Worm (Caenorhabditis elegans) whole organism, L2 larva: ENCODE measurements around the gene syx-6.

ENCODE experiments used
- C34F6.9 ChIP-seq: fragments of 150-350 bp; optimal IDR thresholded peaks from 2 replicates; lab custom pipeline; 2014; ENCODE audit warnings: missing biosample characterization, missing genetic modification characterization
- F13H6.1 ChIP-seq: sonication (generic microtip); optimal IDR thresholded peaks from 2 replicates; lab custom pipeline; 2016; ENCODE audit warnings: missing genetic modification characterization, missing compliant biosample characterization
- R02D3.7 ChIP-seq: fragments of 150-350 bp; optimal IDR thresholded peaks from 2 replicates; lab custom pipeline; 2014; ENCODE audit warnings: missing biosample characterization, missing genetic modification characterization
- ZK546.5 ChIP-seq: sonication (generic microtip); optimal IDR thresholded peaks from 2 replicates; lab custom pipeline; 2017; ENCODE audit warnings: missing biosample characterization, missing genetic modification characterization
- ama-1 ChIP-seq: fragments of 150-350 bp; optimal IDR thresholded peaks from 2 replicates; lab custom pipeline; 2018; ENCODE audit warnings: inconsistent platforms
- blmp-1 ChIP-seq: sonication (generic microtip); optimal IDR thresholded peaks from 2 replicates; lab custom pipeline; 2017; ENCODE audit warnings: missing genetic modification characterization, mild to moderate bottlenecking, missing compliant biosample characterization, antibody characterized with exemption, moderate library complexity; ENCODE audit not compliant: insufficient read depth
- ceh-16 ChIP-seq: fragments of 150-350 bp; optimal IDR thresholded peaks from 2 replicates; lab custom pipeline; 2014; ENCODE audit warnings: missing biosample characterization, missing genetic modification characterization
- crh-2 ChIP-seq: sonication (generic microtip); optimal IDR thresholded peaks from 2 replicates; lab custom pipeline; 2017; ENCODE audit warnings: missing biosample characterization, missing genetic modification characterization
- dmd-4 ChIP-seq: sonication (generic microtip); optimal IDR thresholded peaks from 2 replicates; lab custom pipeline; 2017; ENCODE audit warnings: missing biosample characterization, missing genetic modification characterization
- elt-1 ChIP-seq: fragments of 150-350 bp; optimal IDR thresholded peaks from 2 replicates; lab custom pipeline; 2014; ENCODE audit warnings: missing biosample characterization, missing genetic modification characterization
- elt-3 ChIP-seq: sonication (generic microtip); optimal IDR thresholded peaks from 2 replicates; lab custom pipeline; 2017; ENCODE audit warnings: missing biosample characterization, missing genetic modification characterization
- fos-1 ChIP-seq: fragments of 150-350 bp; optimal IDR thresholded peaks from 2 replicates; lab custom pipeline; 2014; ENCODE audit warnings: missing biosample characterization, missing genetic modification characterization
- lin-13 ChIP-seq: fragments of 150-350 bp; optimal IDR thresholded peaks from 2 replicates; lab custom pipeline; 2014; ENCODE audit warnings: missing biosample characterization, missing genetic modification reagents, missing genetic modification characterization
- mab-5 ChIP-seq: fragments of 150-350 bp; optimal IDR thresholded peaks from 2 replicates; lab custom pipeline; 2014; ENCODE audit warnings: missing biosample characterization, missing genetic modification characterization
- mbf-1 ChIP-seq: sonication (generic microtip); optimal IDR thresholded peaks from 2 replicates; lab custom pipeline; 2017; ENCODE audit warnings: missing biosample characterization, missing genetic modification characterization
- mdl-1 ChIP-seq, 2 experiments: fragments of 150-350 bp in 1 of 2; sonication (generic microtip) in 1 of 2; optimal IDR thresholded peaks; 2 replicates each; lab custom pipeline; 2017; ENCODE audit warnings: missing biosample characterization in 2 of 2, missing genetic modification characterization in 2 of 2
- nhr-10 ChIP-seq: sonication (generic microtip); optimal IDR thresholded peaks from 2 replicates; lab custom pipeline; 2017; ENCODE audit warnings: missing biosample characterization, missing genetic modification characterization
- nhr-11 ChIP-seq: fragments of 150-350 bp; optimal IDR thresholded peaks from 2 replicates; lab custom pipeline; 2014; ENCODE audit warnings: missing biosample characterization, missing genetic modification characterization
- nhr-12 ChIP-seq: fragments of 150-350 bp; optimal IDR thresholded peaks from 2 replicates; lab custom pipeline; 2014; ENCODE audit warnings: missing biosample characterization, missing genetic modification characterization
- nhr-23 ChIP-seq: fragments of 150-350 bp; optimal IDR thresholded peaks from 2 replicates; lab custom pipeline; 2014; ENCODE audit warnings: missing biosample characterization, missing genetic modification reagents, missing genetic modification characterization
- nhr-237 ChIP-seq: fragments of 150-350 bp; optimal IDR thresholded peaks from 2 replicates; lab custom pipeline; 2014; ENCODE audit warnings: missing biosample characterization, missing genetic modification characterization
- nhr-25 ChIP-seq: fragments of 150-350 bp; sonication (generic microtip); optimal IDR thresholded peaks from 3 replicates; lab custom pipeline; 2014; ENCODE audit warnings: missing biosample characterization, missing genetic modification characterization
- nhr-77 ChIP-seq: fragments of 150-350 bp; optimal IDR thresholded peaks from 2 replicates; lab custom pipeline; 2014; ENCODE audit warnings: missing biosample characterization, missing genetic modification characterization
- sem-4 ChIP-seq: fragments of 150-350 bp; optimal IDR thresholded peaks from 2 replicates; lab custom pipeline; 2014; ENCODE audit warnings: missing biosample characterization, missing genetic modification reagents, missing genetic modification characterization
- skn-1 ChIP-seq: sonication (generic microtip); optimal IDR thresholded peaks from 2 replicates; lab custom pipeline; 2017; ENCODE audit warnings: missing biosample characterization, missing genetic modification characterization
- sma-3 ChIP-seq: sonication (generic microtip); optimal IDR thresholded peaks from 2 replicates; lab custom pipeline; 2016; ENCODE audit warnings: missing genetic modification reagents, missing genetic modification characterization, missing compliant biosample characterization
- unc-55 ChIP-seq: fragments of 150-350 bp; sonication (generic microtip); optimal IDR thresholded peaks from 3 replicates; lab custom pipeline; 2014; ENCODE audit warnings: missing biosample characterization, missing genetic modification reagents, missing genetic modification characterization
- zag-1 ChIP-seq: fragments of 150-350 bp; optimal IDR thresholded peaks from 2 replicates; lab custom pipeline; 2014; ENCODE audit warnings: missing biosample characterization, missing genetic modification characterization
- ztf-1 ChIP-seq: fragments of 200-800 bp; sonication (Bioruptor generic); conservative IDR thresholded peaks from 2 replicates; pipeline ENCODE4 v1.3.6; 2022; ENCODE audit warnings: missing genetic modification characterization, missing compliant biosample characterization
- ztf-11 ChIP-seq: sonication (generic microtip); optimal IDR thresholded peaks from 2 replicates; lab custom pipeline; 2017; ENCODE audit warnings: missing biosample characterization, missing genetic modification characterization

syx-6 gene

DNA sequence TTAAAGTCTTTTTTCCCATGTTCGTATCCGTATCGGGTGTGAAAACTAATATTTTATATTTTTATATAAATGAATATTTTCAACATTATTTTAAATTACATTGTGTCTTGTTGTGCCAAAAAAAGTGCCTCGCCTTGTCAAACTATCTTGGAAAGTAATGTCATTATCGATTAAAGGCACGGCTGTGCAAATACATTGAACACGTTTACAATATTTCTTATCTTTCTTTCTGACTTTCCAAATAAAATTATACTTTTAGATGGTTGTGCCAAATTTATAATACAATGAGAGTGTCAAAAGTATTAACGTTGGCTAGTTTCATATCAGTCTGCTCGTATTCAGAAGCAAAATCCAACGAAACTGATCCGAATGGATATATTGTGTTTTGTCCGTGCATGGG lies 1.2 kb downstream of the syx-6 start, which contains the start of gene pfut-1:
Gene pfut-1, plus strand, starts transcription at position 258 of the 400 bp plus-strand sequence.
- TF ChIP-seq fos-1 (tag; lab: Kevin White, UChicago) (peak; percentile 17), ceh-16 (tag; lab: Kevin White, UChicago) (no peak), nhr-237 (no peak)
- TF ChIP-seq, all 48 proteins: peak for 1

DNA sequence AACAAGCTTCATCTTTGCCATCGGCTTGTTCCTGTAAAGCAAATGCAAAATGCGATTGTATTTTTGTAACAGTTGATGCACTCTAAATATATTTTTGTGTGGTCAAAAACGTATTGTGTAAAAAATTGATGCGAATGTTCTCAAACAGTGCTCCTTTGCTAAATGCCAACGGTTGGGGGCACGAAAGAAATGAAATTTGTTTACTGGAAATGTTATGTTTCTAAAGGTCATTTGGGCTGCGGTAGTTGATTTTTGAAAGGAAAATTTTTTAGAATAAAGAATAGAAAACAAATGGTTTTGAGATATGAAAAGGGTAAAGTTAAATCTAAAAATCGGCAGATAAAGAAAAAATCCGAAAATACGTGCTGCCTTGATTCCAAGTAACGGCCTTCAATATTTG lies 6.1 kb downstream of the syx-6 start, which contains the start of gene C15C7.6:
Gene C15C7.6, minus strand, starts transcription at position 101 of the 400 bp plus-strand sequence.
- no peak for TF ChIP-seq ztf-1 (GFP tag; lab: Robert Waterston, UW)
- TF ChIP-seq nhr-77 (tag; lab: Kevin White, UChicago) = no peak
- TF ChIP-seq skn-1 = no peak
- no peak for TF ChIP-seq fos-1 (tag; lab: Kevin White, UChicago)
- TF ChIP-seq C34F6.9 = no peak
- no peak for TF ChIP-seq mbf-1 (tag; lab: Kevin White, UChicago)
- no peak for TF ChIP-seq R02D3.7 (tag; lab: Kevin White, UChicago)
- no peak for TF ChIP-seq dmd-4
- TF ChIP-seq elt-3 (tag; lab: Kevin White, UChicago) = no peak
- TF ChIP-seq nhr-23 (tag; lab: Kevin White, UChicago) = no peak
- TF ChIP-seq blmp-1 (tag; lab: Kevin White, UChicago) = no peak
- TF ChIP-seq unc-55 (GFP tag; lab: Kevin White, UChicago) = no peak
- TF ChIP-seq F13H6.1 (tag; lab: Kevin White, UChicago) = no peak

DNA sequence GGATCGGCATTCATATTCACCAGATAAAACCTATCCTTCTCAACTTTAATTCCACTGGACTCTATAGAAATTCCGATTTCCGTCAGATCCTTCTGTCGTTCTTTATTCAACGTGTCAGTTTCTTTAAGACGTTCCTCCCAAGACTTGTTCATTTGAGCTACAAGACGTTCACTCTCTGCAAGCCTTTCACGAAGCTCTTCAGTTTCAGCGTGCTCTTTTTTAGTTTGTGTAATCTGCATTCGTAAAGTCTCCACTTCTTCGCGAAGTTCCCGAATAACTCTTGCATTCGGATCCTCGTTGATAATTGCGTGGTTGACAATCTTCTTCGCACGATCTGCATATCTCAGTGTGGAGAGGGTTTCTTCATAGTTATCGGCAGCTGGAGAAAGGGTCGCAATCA lies 12.4 kb downstream of the syx-6 start:
- TF ChIP-seq F13H6.1 (tag; lab: Kevin White, UChicago) (no peak), mdl-1 (tag; optimal IDR thresholded peaks at IDR 0.05; lab: Kevin White, UChicago) (no peak), ZK546.5 (tag; lab: Kevin White, UChicago) (no peak), fos-1 (tag; lab: Kevin White, UChicago) (no peak), nhr-10 (tag; lab: Kevin White, UChicago) (no peak), nhr-237 (no peak), sem-4 (tag; lab: Kevin White, UChicago) (no peak), crh-2 (tag; lab: Kevin White, UChicago) (no peak), ceh-16 (tag; lab: Kevin White, UChicago) (no peak)

- no peak for TF ChIP-seq lin-13 (GFP tag; lab: Kevin White, UChicago)
- TF ChIP-seq ama-1 = no peak
- TF ChIP-seq nhr-11 (tag; lab: Kevin White, UChicago) = no peak
- TF ChIP-seq nhr-25 (tag; lab: Kevin White, UChicago) = no peak
- TF ChIP-seq mab-5 = no peak
- no peak for TF ChIP-seq elt-1 (tag; lab: Kevin White, UChicago)
- TF ChIP-seq zag-1 = no peak
- TF ChIP-seq ZK546.5 (tag; lab: Kevin White, UChicago) = no peak
Measured at ce11 chrX:3178501-3178900, 14.2 kb downstream of the syx-6 start, which contains the start of gene klp-4. Gene klp-4 (minus strand): TSS chrX:3178701.

ce11 chrX:3181376-3181775 lies 17.1 kb downstream of the syx-6 start:
- TF ChIP-seq elt-3 (tag; lab: Kevin White, UChicago) (no peak), sma-3 (GFP tag; lab: Kevin White, UChicago) (no peak), nhr-11 (tag; lab: Kevin White, UChicago) (no peak), elt-1 (tag; lab: Kevin White, UChicago) (no peak), C34F6.9 (no peak), ama-1 (no peak), nhr-12 (tag; lab: Kevin White, UChicago) (no peak), ztf-1 (GFP tag; lab: Robert Waterston, UW) (no peak)
- TF ChIP-seq, all 48 proteins: peak for 0

- TF ChIP-seq blmp-1 (tag; lab: Kevin White, UChicago) (no peak), ztf-11 (tag; lab: Kevin White, UChicago) (no peak), nhr-11 (tag; lab: Kevin White, UChicago) (no peak), fos-1 (tag; lab: Kevin White, UChicago) (peak; percentile 60), sem-4 (tag; lab: Kevin White, UChicago) (no peak), ama-1 (no peak)
Measured at ce11 chrX:3181870-3182269, 17.5 kb downstream of the syx-6 start.
